Worm (Caenorhabditis elegans): ENCODE data around the gene ptrg-1.

Gene ptrg-1

ce11 chrIV:10151439-10151997 lies 42.7 kb downstream of the ptrg-1 start, which contains the start of gene copg-1:
Gene copg-1, plus strand, starts transcription at chrIV:10151947.
- TF ChIP-seq F23B12.7 (tag; optimal IDR thresholded peaks at IDR 0.05; ENCODE audit: insufficient read depth) (peak; percentile 25), dox-1 (GFP tag; IDR thresholded peaks at IDR 0.05) (peak; percentile 51), unc-62 (GFP tag; optimal IDR thresholded peaks at IDR 0.05) (no peak), dpl-1 (GFP tag; optimal IDR thresholded peaks at IDR 0.05) (peak; percentile 24), let-607 (tag; optimal IDR thresholded peaks at IDR 0.05) (peak; percentile 67 to 87), lin-54 (GFP tag; optimal IDR thresholded peaks at IDR 0.05) (peak; percentile 14), F22D6.2 (tag; optimal IDR thresholded peaks at IDR 0.05) (no peak), madf-6 (GFP tag; IDR thresholded peaks at IDR 0.05) (peak; percentile 58; the same call in 1 of the 2 replicates), rcor-1 (GFP tag; IDR thresholded peaks at IDR 0.05) (no peak), cebp-1 (GFP tag; IDR thresholded peaks at IDR 0.05) (no peak), cebp-1 (tag; optimal IDR thresholded peaks at IDR 0.05) (peak; percentile 67), pha-4 (tag; optimal IDR thresholded peaks at IDR 0.05) (peak; percentile 17), efl-1 (GFP tag; optimal IDR thresholded peaks at IDR 0.05) (peak; percentile 56), madf-8 (GFP tag; conservative IDR thresholded peaks at IDR 0.05) (0 out of 2 replicates have a peak, but pooled peaks have one; percentile 6), attf-5 (GFP tag; optimal IDR thresholded peaks at IDR 0.05) (peak; percentile 18), lsl-1 (GFP tag; optimal IDR thresholded peaks at IDR 0.05) (peak; percentile 67), sdz-38 (tag; optimal IDR thresholded peaks at IDR 0.05) (no peak), tbp1 (GFP tag; optimal IDR thresholded peaks at IDR 0.05) (peak; percentile 14), nhr-80 (tag; optimal IDR thresholded peaks at IDR 0.05) (peak; percentile 2), lin-35 (GFP tag; optimal IDR thresholded peaks at IDR 0.05) (peak in 1 of 3 experiments; percentile 16), K12H6.12 (tag; optimal IDR thresholded peaks at IDR 0.05) (peak; percentile 22), snpc-4 (GFP tag; optimal IDR thresholded peaks at IDR 0.05) (peak; percentile 4), snpc-4 (tag; optimal IDR thresholded peaks at IDR 0.05) (peak in 2 of 4 experiments; percentile 0 to 12), lin-40 (tag; optimal IDR thresholded peaks at IDR 0.05) (peak; percentile 2), pbrm-1 (GFP tag; IDR thresholded peaks at IDR 0.05) (no peak), F33H1.4 (GFP tag; IDR thresholded peaks at IDR 0.05) (peak; percentile 46), snpc-1.1 (tag; optimal IDR thresholded peaks at IDR 0.05; ENCODE audit: insufficient read depth) (no peak)

ce11 chrIV:10150552-10151004 lies 43.7 kb downstream of the ptrg-1 start, which contains the start of gene tsp-12:
Gene tsp-12, minus strand, starts transcription at chrIV:10150602.
- TF ChIP-seq lir-1 (GFP tag; conservative IDR thresholded peaks at IDR 0.05) (no peak), lag-1 (GFP tag; IDR thresholded peaks at IDR 0.05) (no peak), him-1 (tag; optimal IDR thresholded peaks at IDR 0.05) (no peak), snpc-3.4 (tag; optimal IDR thresholded peaks at IDR 0.05) (no peak), Y53F4B.3 (GFP tag; IDR thresholded peaks at IDR 0.05) (no peak), nhr-179 (tag; optimal IDR thresholded peaks at IDR 0.05) (no peak), nhr-80 (tag; optimal IDR thresholded peaks at IDR 0.05) (no peak)

- TF ChIP-seq him-1 (tag; optimal IDR thresholded peaks at IDR 0.05) (no peak), cebp-1 (GFP tag; IDR thresholded peaks at IDR 0.05) (no peak), cebp-1 (tag; optimal IDR thresholded peaks at IDR 0.05) (no peak), egl-44 (GFP tag; IDR thresholded peaks at IDR 0.05) (no peak), ZK185.1 (tag; optimal IDR thresholded peaks at IDR 0.05; ENCODE audit: poor library complexity, severe bottlenecking) (no peak), T26A5.8 (tag; optimal IDR thresholded peaks at IDR 0.05) (no peak), B0336.3 (GFP tag; IDR thresholded peaks at IDR 0.05) (no peak), tlf-1 (GFP tag; optimal IDR thresholded peaks at IDR 0.05) (no peak), ztf-26 (tag; optimal IDR thresholded peaks at IDR 0.05) (no peak), ceh-27 (GFP tag; optimal IDR thresholded peaks at IDR 0.05) (no peak), hmg-20 (GFP tag; IDR thresholded peaks at IDR 0.05) (no peak), snpc-1.3 (tag; optimal IDR thresholded peaks at IDR 0.05; ENCODE audit: insufficient read depth) (no peak), pha-4 (tag; optimal IDR thresholded peaks at IDR 0.05) (no peak), ceh-91 (GFP tag; IDR thresholded peaks at IDR 0.05) (no peak), C17E4.6 (GFP tag; IDR thresholded peaks at IDR 0.05) (no peak)
These were observed 45.3 kb downstream of the ptrg-1 start, which contains the start of gene pigs-1 for ce11 chrIV:10148938-10149337. Gene pigs-1, minus strand, starts transcription at chrIV:10149038.

All from whole organism, young adult.